Worm (Caenorhabditis elegans) whole organism, young adult: ENCODE measurements around the gene H12D21.10.

ENCODE experiments used
- ama-1 ChIP-seq, 3 experiments: fragments of 150-350 bp in 1 of 3; sonication (generic microtip) in 2 of 3; optimal IDR thresholded peaks; 2 replicates each; lab custom pipeline; 2014 to 2018; ENCODE audit warnings: missing biosample characterization in 2 of 3, missing genetic modification characterization in 2 of 3, missing genetic modification reagents in 2 of 3
- snpc-4 ChIP-seq, 5 experiments: fragments of 150-350 bp in 1 of 5; sonication (generic microtip) in 4 of 5; optimal IDR thresholded peaks; 2 replicates each; lab custom pipeline; 2014 to 2018; ENCODE audit warnings: missing genetic modification characterization in 5 of 5, missing biosample characterization in 3 of 5, antibody characterized with exemption in 2 of 5, mild to moderate bottlenecking in 2 of 5, missing compliant biosample characterization in 2 of 5, missing genotype in 2 of 5, moderate library complexity in 2 of 5, missing genetic modification reagents in 1 of 5

DNA sequence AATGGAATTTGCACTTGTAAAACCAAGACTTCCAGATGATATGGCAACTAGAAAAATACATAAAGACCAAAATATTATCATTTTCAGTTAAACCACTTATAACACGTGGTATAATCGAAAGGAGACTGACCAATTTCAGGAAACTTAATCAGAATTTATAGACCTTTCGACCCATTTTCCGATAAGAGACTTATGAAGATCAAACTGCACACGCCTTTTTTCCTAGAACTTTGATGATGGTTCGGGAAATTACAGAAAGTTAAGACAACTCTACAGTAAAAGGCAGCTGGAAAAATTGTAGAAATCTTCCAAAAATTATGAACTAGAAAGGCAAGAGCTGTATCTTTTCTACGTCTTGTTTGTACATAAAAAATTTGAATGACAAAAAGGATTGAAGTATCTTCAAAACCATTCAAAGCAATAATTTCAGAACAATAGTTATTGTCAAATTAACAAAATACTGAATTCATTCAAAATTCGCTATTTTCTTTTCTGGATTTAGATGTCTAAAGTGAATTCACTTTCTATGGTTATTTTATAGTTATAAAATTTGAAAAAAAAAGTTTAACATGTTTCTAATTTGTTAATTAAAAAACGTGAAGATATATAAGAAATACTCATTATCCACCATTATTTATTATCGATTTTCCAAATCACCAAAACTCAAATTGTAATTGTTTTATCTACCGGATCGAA, 6.1 kb upstream of the H12D21.10 start, which contains the start of the genes mpst-2 and H12D21.5:
- TF ChIP-seq ama-1 (optimal IDR thresholded peaks at IDR 0.05; lab: Kevin White, UChicago), result no peak
- no peak for TF ChIP-seq ama-1 (GFP tag; optimal IDR thresholded peaks at IDR 0.05; lab: Kevin White, UChicago)
- no peak for TF ChIP-seq snpc-4 (GFP tag; optimal IDR thresholded peaks at IDR 0.05; lab: Kevin White, UChicago)
- TF ChIP-seq snpc-4 (tag; optimal IDR thresholded peaks at IDR 0.05; lab: Kevin White, UChicago), result no peak
